Worm (Caenorhabditis elegans) whole organism, mixed stage, embryonic: ENCODE data around the gene ttn-1.

Experiments used
- M03D4.4 ChIP-seq: sonication (generic microtip); optimal IDR thresholded peaks from 2 replicates; lab custom pipeline; 2017; ENCODE audit warnings: mild to moderate bottlenecking, missing genetic modification characterization, missing compliant biosample characterization
- bed-3 ChIP-seq: fragments of 200-800 bp; sonication (Bioruptor generic); optimal IDR thresholded peaks from 3 replicates; lab custom pipeline; 2018; ENCODE audit warnings: mild to moderate bottlenecking, missing genetic modification characterization, moderate library complexity, missing compliant biosample characterization
- blmp-1 ChIP-seq: fragments of 150-350 bp; optimal IDR thresholded peaks from 2 replicates; lab custom pipeline; 2014; ENCODE audit warnings: missing biosample characterization, missing genetic modification characterization
- ceh-39 ChIP-seq: fragments of 150-350 bp; optimal IDR thresholded peaks from 2 replicates; lab custom pipeline; 2014; ENCODE audit warnings: missing biosample characterization, missing genetic modification characterization
- ceh-43 ChIP-seq: fragments of 200-800 bp; sonication (Bioruptor generic); optimal IDR thresholded peaks from 2 replicates; lab custom pipeline; 2018; ENCODE audit warnings: mild to moderate bottlenecking, missing genetic modification characterization, moderate library complexity, missing compliant biosample characterization
- ceh-83 ChIP-seq: fragments of 200-800 bp; sonication (Bioruptor generic); optimal IDR thresholded peaks from 2 replicates; lab custom pipeline; 2018; ENCODE audit warnings: mild to moderate bottlenecking, missing genetic modification characterization, missing compliant biosample characterization
- ces-1 ChIP-seq: fragments of 150-350 bp; optimal IDR thresholded peaks from 2 replicates; lab custom pipeline; 2014; ENCODE audit warnings: missing biosample characterization, missing genetic modification reagents, missing genetic modification characterization
- cnd-1 ChIP-seq: fragments of 200-800 bp; sonication (Bioruptor generic); optimal IDR thresholded peaks from 2 replicates; lab custom pipeline; 2018; ENCODE audit warnings: mild to moderate bottlenecking, missing genetic modification characterization, missing compliant biosample characterization
- drap-1 ChIP-seq: fragments of 200-800 bp; sonication (Bioruptor generic); optimal IDR thresholded peaks from 3 replicates; lab custom pipeline; 2018; ENCODE audit warnings: mild to moderate bottlenecking, missing genetic modification characterization, missing compliant biosample characterization
- elt-1 ChIP-seq: sonication (generic microtip); optimal IDR thresholded peaks from 2 replicates; lab custom pipeline; 2017; ENCODE audit warnings: missing genetic modification characterization, mild to moderate bottlenecking, missing compliant biosample characterization, antibody characterized with exemption, moderate library complexity, borderline replicate concordance; ENCODE audit not compliant: insufficient read depth
- elt-3 ChIP-seq: fragments of 150-350 bp; optimal IDR thresholded peaks from 2 replicates; lab custom pipeline; 2014; ENCODE audit warnings: missing biosample characterization, missing genetic modification characterization
- flh-1 ChIP-seq: fragments of 200-800 bp; sonication (Bioruptor generic); optimal IDR thresholded peaks from 2 replicates; lab custom pipeline; 2018; ENCODE audit warnings: mild to moderate bottlenecking, missing genetic modification characterization, moderate library complexity, missing compliant biosample characterization
- ham-2 ChIP-seq: fragments of 200-800 bp; sonication (Bioruptor generic); optimal IDR thresholded peaks from 2 replicates; lab custom pipeline; 2018; ENCODE audit warnings: mild to moderate bottlenecking, missing genetic modification characterization, missing compliant biosample characterization
- hlh-1 ChIP-seq: fragments of 150-350 bp; optimal IDR thresholded peaks from 2 replicates; lab custom pipeline; 2014; ENCODE audit warnings: missing biosample characterization, missing genetic modification reagents, missing genetic modification characterization
- lin-13 ChIP-seq: fragments of 150-350 bp; optimal IDR thresholded peaks from 2 replicates; lab custom pipeline; 2014; ENCODE audit warnings: missing biosample characterization, missing genetic modification characterization
- lsy-2 ChIP-seq: fragments of 150-350 bp; optimal IDR thresholded peaks from 2 replicates; lab custom pipeline; 2014; ENCODE audit warnings: missing biosample characterization, missing genetic modification characterization
- mab-5 ChIP-seq: fragments of 150-350 bp; optimal IDR thresholded peaks from 2 replicates; lab custom pipeline; 2014; ENCODE audit warnings: missing biosample characterization, missing genetic modification characterization
- mep-1 ChIP-seq: fragments of 150-350 bp; optimal IDR thresholded peaks from 2 replicates; lab custom pipeline; 2017; ENCODE audit warnings: missing biosample characterization, missing genetic modification reagents, missing genetic modification characterization, inconsistent platforms
- mls-2 ChIP-seq: sonication (generic microtip); optimal IDR thresholded peaks from 2 replicates; lab custom pipeline; 2016; ENCODE audit warnings: mild to moderate bottlenecking, missing genetic modification characterization, moderate library complexity, missing compliant biosample characterization
- nhr-12 ChIP-seq: fragments of 150-350 bp; optimal IDR thresholded peaks from 2 replicates; lab custom pipeline; 2014; ENCODE audit warnings: missing biosample characterization, missing genetic modification characterization
- nhr-2 ChIP-seq: fragments of 150-350 bp; optimal IDR thresholded peaks from 2 replicates; lab custom pipeline; 2014; ENCODE audit warnings: missing biosample characterization, missing genetic modification characterization
- nhr-237 ChIP-seq: fragments of 150-350 bp; optimal IDR thresholded peaks from 2 replicates; lab custom pipeline; 2014; ENCODE audit warnings: missing biosample characterization, missing genetic modification characterization
- nhr-76 ChIP-seq: sonication (generic microtip); optimal IDR thresholded peaks from 2 replicates; lab custom pipeline; 2017; ENCODE audit warnings: missing biosample characterization, missing genetic modification characterization
- pha-4 ChIP-seq: fragments of 150-350 bp; optimal IDR thresholded peaks from 2 replicates; lab custom pipeline; 2018; ENCODE audit warnings: missing biosample characterization, missing genetic modification reagents, missing genetic modification characterization
- sem-2 ChIP-seq: fragments of 200-800 bp; sonication (Bioruptor generic); optimal IDR thresholded peaks from 2 replicates; lab custom pipeline; 2018; ENCODE audit warnings: mild to moderate bottlenecking, missing genetic modification characterization, missing compliant biosample characterization
- snpc-4 ChIP-seq: fragments of 150-350 bp; optimal IDR thresholded peaks from 2 replicates; lab custom pipeline; 2014; ENCODE audit warnings: missing biosample characterization, missing genetic modification characterization
- sptf-1 ChIP-seq: sonication (generic microtip); optimal IDR thresholded peaks from 2 replicates; lab custom pipeline; 2017; ENCODE audit warnings: mild to moderate bottlenecking, missing genetic modification characterization, moderate library complexity, missing compliant biosample characterization
- tbx-8 ChIP-seq: fragments of 200-800 bp; sonication (Bioruptor generic); optimal IDR thresholded peaks from 2 replicates; lab custom pipeline; 2018; ENCODE audit warnings: mild to moderate bottlenecking, missing genetic modification characterization, moderate library complexity, missing compliant biosample characterization
- unc-120 ChIP-seq: sonication (generic microtip); optimal IDR thresholded peaks from 2 replicates; lab custom pipeline; 2017; ENCODE audit warnings: missing genetic modification characterization, missing compliant biosample characterization; ENCODE audit not compliant: poor library complexity, severe bottlenecking
- unc-39 ChIP-seq: fragments of 150-350 bp; optimal IDR thresholded peaks from 2 replicates; lab custom pipeline; 2014; ENCODE audit warnings: missing biosample characterization, missing genetic modification characterization
- unc-62 ChIP-seq: fragments of 150-350 bp; optimal IDR thresholded peaks from 2 replicates; lab custom pipeline; 2014; ENCODE audit warnings: missing biosample characterization, missing genetic modification reagents, missing genetic modification characterization
- zip-8 ChIP-seq: fragments of 150-350 bp; optimal IDR thresholded peaks from 2 replicates; lab custom pipeline; 2014; ENCODE audit warnings: missing biosample characterization, missing genetic modification characterization
- ztf-11 ChIP-seq: fragments of 150-350 bp; optimal IDR thresholded peaks from 2 replicates; lab custom pipeline; 2014; ENCODE audit warnings: missing biosample characterization, missing genetic modification characterization

ttn-1 gene

DNA sequence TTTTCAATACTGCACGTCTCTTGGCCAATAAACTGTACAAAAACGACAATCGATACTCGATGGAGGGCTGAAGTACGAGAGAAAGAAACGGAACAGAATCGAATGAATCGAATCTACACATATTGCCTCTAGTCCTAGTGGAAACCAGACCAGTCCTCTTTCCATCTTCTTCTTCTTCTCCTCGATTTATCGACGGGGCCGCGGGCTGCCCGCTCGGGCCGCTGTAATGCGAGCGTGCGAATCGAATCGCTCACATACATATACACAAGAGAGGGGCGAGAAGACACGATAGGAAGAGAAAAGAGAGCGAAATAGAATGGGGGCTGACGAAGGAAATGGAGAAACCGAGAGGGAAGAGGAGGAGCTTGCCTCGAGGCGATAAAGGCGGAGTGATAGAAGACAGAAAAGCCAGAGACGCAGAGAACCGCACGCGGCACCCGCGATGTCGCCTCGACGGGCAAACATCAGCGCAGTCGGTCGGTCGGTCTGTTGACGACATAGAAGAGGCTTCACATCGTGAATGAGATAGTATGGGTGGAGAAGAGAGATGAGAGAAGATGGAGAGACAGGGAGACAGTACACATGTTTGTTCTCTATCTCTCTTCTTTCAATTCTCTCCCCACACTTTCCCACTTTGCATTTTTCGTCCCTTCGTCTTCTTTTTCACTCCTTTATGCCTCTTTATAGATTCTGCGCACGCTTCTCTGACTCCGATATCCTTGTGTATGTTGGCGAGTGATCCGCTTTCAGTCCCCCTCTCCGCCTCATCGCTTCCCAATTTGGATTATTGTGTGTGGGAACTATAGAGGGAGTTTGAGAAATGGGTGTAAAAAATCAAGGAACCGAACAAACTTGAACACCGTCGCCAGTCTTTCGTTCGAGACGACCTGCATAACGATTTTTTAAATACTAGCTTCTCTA, 25.2 kb upstream of the ttn-1 start:
- TF ChIP-seq cnd-1 (tag; lab: Kevin White, UChicago): peak; percentile 3
- peak; percentile 12 for TF ChIP-seq elt-3
- TF ChIP-seq blmp-1 (tag; lab: Kevin White, UChicago): peak; percentile 35
- no peak for TF ChIP-seq nhr-2 (tag; lab: Kevin White, UChicago)
- peak; percentile 83 for TF ChIP-seq mls-2 (tag; lab: Kevin White, UChicago)
- peak; percentile 71 for TF ChIP-seq mep-1 (tag; lab: Kevin White, UChicago)
- TF ChIP-seq zip-8 (tag; lab: Kevin White, UChicago): no peak
- TF ChIP-seq ham-2 (GFP tag; lab: Kevin White, UChicago): peak; percentile 89
- TF ChIP-seq ces-1 (GFP tag; lab: Kevin White, UChicago): peak; percentile 73
- TF ChIP-seq lin-13 (tag; lab: Kevin White, UChicago): peak; percentile 62
- peak; percentile 63 for TF ChIP-seq lsy-2 (tag; lab: Kevin White, UChicago)
- TF ChIP-seq ztf-11 (tag; lab: Kevin White, UChicago): peak; percentile 66
- TF ChIP-seq drap-1 (GFP tag; lab: Kevin White, UChicago): peak; percentile 67
- peak; percentile 95 for TF ChIP-seq unc-120 (tag; lab: Kevin White, UChicago)
- TF ChIP-seq pha-4: peak; percentile 90
- peak; percentile 82 for TF ChIP-seq nhr-12 (tag; lab: Kevin White, UChicago)
- TF ChIP-seq M03D4.4 (tag; lab: Kevin White, UChicago): peak; percentile 64
- TF ChIP-seq tbx-8 (GFP tag; lab: Kevin White, UChicago): peak; percentile 71
- peak; percentile 40 for TF ChIP-seq ceh-39 (tag; lab: Kevin White, UChicago)
- TF ChIP-seq bed-3 (GFP tag; lab: Kevin White, UChicago): peak; percentile 24
- no peak for TF ChIP-seq ceh-43 (GFP tag; lab: Kevin White, UChicago)
- TF ChIP-seq nhr-237 (tag; lab: Kevin White, UChicago): peak; percentile 61
- no peak for TF ChIP-seq nhr-76 (tag; lab: Kevin White, UChicago)
- peak; percentile 36 for TF ChIP-seq hlh-1 (tag; lab: Kevin White, UChicago)
- peak; percentile 8 for TF ChIP-seq sem-2 (GFP tag; lab: Kevin White, UChicago)
- TF ChIP-seq unc-39 (tag; lab: Kevin White, UChicago): no peak
- peak; percentile 81 for TF ChIP-seq sptf-1 (tag; lab: Kevin White, UChicago)
- TF ChIP-seq ceh-83 (GFP tag; lab: Kevin White, UChicago): no peak
- no peak for TF ChIP-seq elt-1
- TF ChIP-seq snpc-4 (tag; lab: Kevin White, UChicago): no peak
- TF ChIP-seq unc-62 (GFP tag; lab: Kevin White, UChicago): peak; percentile 87
- no peak for TF ChIP-seq mab-5 (tag; lab: Kevin White, UChicago)

DNA sequence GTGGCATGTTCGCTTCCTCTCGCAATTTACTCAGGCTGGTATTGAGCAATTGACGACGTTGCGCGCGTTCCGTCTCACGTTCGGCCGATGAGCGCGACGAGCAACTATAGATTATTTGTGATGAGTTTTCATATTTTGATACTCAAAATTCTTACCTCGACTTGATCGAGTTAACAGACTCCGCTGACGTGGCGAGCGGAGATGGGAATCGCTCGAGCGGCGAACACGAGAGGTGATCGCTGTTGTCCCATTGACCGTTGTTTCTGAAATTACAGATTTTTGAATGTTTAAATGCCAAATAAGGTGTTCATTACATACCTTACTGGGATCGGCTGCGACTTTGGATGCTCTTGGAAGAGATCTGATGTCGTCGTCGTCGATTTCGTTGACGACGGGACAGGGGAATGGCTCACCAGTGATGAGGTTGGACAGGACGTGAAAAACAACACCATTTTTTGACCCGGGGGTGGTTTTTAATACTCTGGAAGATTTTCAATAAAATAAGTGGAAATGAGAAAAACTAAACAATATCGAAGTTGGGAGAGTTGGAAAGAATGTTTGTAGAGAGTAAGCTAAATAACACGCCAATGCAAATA, 24.2 kb upstream of the ttn-1 start, which contains the start of gene W06H8.6:
W06H8.6 (minus strand) TSS at position 481 of the 596 bp plus-strand sequence.
- TF ChIP-seq ceh-43 (GFP tag; lab: Kevin White, UChicago) (no peak), sptf-1 (tag; lab: Kevin White, UChicago) (no peak), ztf-11 (tag; lab: Kevin White, UChicago) (no peak), ham-2 (GFP tag; lab: Kevin White, UChicago) (no peak), unc-39 (tag; lab: Kevin White, UChicago) (no peak), zip-8 (tag; lab: Kevin White, UChicago) (no peak), ceh-83 (GFP tag; lab: Kevin White, UChicago) (no peak), mls-2 (tag; lab: Kevin White, UChicago) (no peak), flh-1 (GFP tag; lab: Kevin White, UChicago) (no peak), snpc-4 (tag; lab: Kevin White, UChicago) (no peak), tbx-8 (GFP tag; lab: Kevin White, UChicago) (no peak), mep-1 (tag; lab: Kevin White, UChicago) (no peak), unc-120 (tag; lab: Kevin White, UChicago) (no peak), cnd-1 (tag; lab: Kevin White, UChicago) (no peak), lsy-2 (tag; lab: Kevin White, UChicago) (no peak), elt-3 (no peak), nhr-237 (tag; lab: Kevin White, UChicago) (no peak), mab-5 (tag; lab: Kevin White, UChicago) (no peak)
